Worm (Caenorhabditis elegans) whole organism, late embryonic: ENCODE measurements around the gene F35A5.1.

Experiments
- C38D4.7 ChIP-seq: fragments of 200-800 bp; sonication (Bioruptor generic); optimal IDR thresholded peaks from 2 replicates; lab custom pipeline; 2018; ENCODE audit warnings: mild to moderate bottlenecking, missing genetic modification characterization, moderate library complexity, missing compliant biosample characterization
- F13H6.1 ChIP-seq: sonication (generic microtip); optimal IDR thresholded peaks from 2 replicates; lab custom pipeline; 2016; ENCODE audit warnings: missing genetic modification characterization, missing compliant biosample characterization
- T23F11.4 ChIP-seq: fragments of 200-800 bp; sonication (Bioruptor generic); optimal IDR thresholded peaks from 2 replicates; lab custom pipeline; 2018; ENCODE audit warnings: mild to moderate bottlenecking, missing genetic modification characterization, missing compliant biosample characterization
- Y22D7AL.16 ChIP-seq: sonication (generic microtip); optimal IDR thresholded peaks from 2 replicates; lab custom pipeline; 2016; ENCODE audit warnings: missing genetic modification characterization, missing compliant biosample characterization
- ahr-1 ChIP-seq: sonication (generic microtip); optimal IDR thresholded peaks from 2 replicates; lab custom pipeline; 2016; ENCODE audit warnings: missing genetic modification characterization, missing compliant biosample characterization
- ceh-2 ChIP-seq: sonication (generic microtip); optimal IDR thresholded peaks from 2 replicates; lab custom pipeline; 2016; ENCODE audit warnings: missing genotype, missing genetic modification characterization, missing compliant biosample characterization
- ceh-24 ChIP-seq: sonication (generic microtip); optimal IDR thresholded peaks from 2 replicates; lab custom pipeline; 2016; ENCODE audit warnings: mild to moderate bottlenecking, missing genetic modification characterization, missing compliant biosample characterization
- ceh-31 ChIP-seq: sonication (generic microtip); optimal IDR thresholded peaks from 2 replicates; lab custom pipeline; 2016; ENCODE audit warnings: missing genetic modification characterization, missing compliant biosample characterization
- ceh-34 ChIP-seq: sonication (generic microtip); optimal IDR thresholded peaks from 2 replicates; lab custom pipeline; 2016; ENCODE audit warnings: mild to moderate bottlenecking, missing genetic modification characterization, missing compliant biosample characterization
- ceh-45 ChIP-seq: fragments of 200-800 bp; sonication (Bioruptor generic); IDR thresholded peaks from 2 replicates; pipeline ENCODE4 v1.3.6; 2022; ENCODE audit warnings: missing genetic modification reagents, missing genetic modification characterization, missing compliant biosample characterization
- ceh-48 ChIP-seq: sonication (generic microtip); optimal IDR thresholded peaks from 2 replicates; lab custom pipeline; 2016; ENCODE audit warnings: missing genetic modification characterization, inconsistent platforms, missing compliant biosample characterization
- ceh-6 ChIP-seq: fragments of 200-800 bp; sonication (Bioruptor generic); optimal IDR thresholded peaks from 2 replicates; lab custom pipeline; 2018; ENCODE audit warnings: mild to moderate bottlenecking, missing genetic modification characterization, missing compliant biosample characterization
- ceh-9 ChIP-seq: sonication (generic microtip); optimal IDR thresholded peaks from 2 replicates; lab custom pipeline; 2016; ENCODE audit warnings: mild to moderate bottlenecking, missing genetic modification characterization, inconsistent platforms, missing compliant biosample characterization
- che-1 ChIP-seq: sonication (generic microtip); optimal IDR thresholded peaks from 2 replicates; lab custom pipeline; 2016; ENCODE audit warnings: mild to moderate bottlenecking, missing genetic modification characterization, missing compliant biosample characterization
- dve-1 ChIP-seq: sonication (generic microtip); optimal IDR thresholded peaks from 2 replicates; lab custom pipeline; 2017; ENCODE audit warnings: antibody characterized with exemption, mild to moderate bottlenecking, missing genetic modification characterization, missing compliant biosample characterization
- fax-1 ChIP-seq: sonication (generic microtip); optimal IDR thresholded peaks from 2 replicates; lab custom pipeline; 2016; ENCODE audit warnings: missing genotype, missing genetic modification characterization, missing compliant biosample characterization
- fkh-6 ChIP-seq: sonication (generic microtip); optimal IDR thresholded peaks from 2 replicates; lab custom pipeline; 2016; ENCODE audit warnings: missing genetic modification characterization, missing compliant biosample characterization
- hlh-13 ChIP-seq: fragments of 200-800 bp; sonication (Bioruptor generic); optimal IDR thresholded peaks from 2 replicates; lab custom pipeline; 2018; ENCODE audit warnings: mild to moderate bottlenecking, missing genetic modification characterization, missing compliant biosample characterization
- hlh-15 ChIP-seq: sonication (generic microtip); optimal IDR thresholded peaks from 2 replicates; lab custom pipeline; 2016; ENCODE audit warnings: missing genetic modification characterization, missing compliant biosample characterization
- hlh-8 ChIP-seq: sonication (generic microtip); optimal IDR thresholded peaks from 2 replicates; lab custom pipeline; 2016; ENCODE audit warnings: missing genotype, missing genetic modification characterization, missing compliant biosample characterization
- lim-6 ChIP-seq: sonication (generic microtip); optimal IDR thresholded peaks from 2 replicates; lab custom pipeline; 2016; ENCODE audit warnings: missing genetic modification characterization, missing compliant biosample characterization
- lin-11 ChIP-seq: fragments of 200-800 bp; sonication (Bioruptor generic); optimal IDR thresholded peaks from 2 replicates; lab custom pipeline; 2018; ENCODE audit warnings: mild to moderate bottlenecking, missing genetic modification characterization, missing compliant biosample characterization
- madf-2 ChIP-seq: sonication (generic microtip); optimal IDR thresholded peaks from 2 replicates; lab custom pipeline; 2017; ENCODE audit warnings: missing genetic modification characterization, missing compliant biosample characterization
- mec-3 ChIP-seq: sonication (generic microtip); optimal IDR thresholded peaks from 2 replicates; lab custom pipeline; 2016; ENCODE audit warnings: borderline replicate concordance, missing genetic modification characterization, missing compliant biosample characterization
- nfya-1 ChIP-seq: sonication (generic microtip); optimal IDR thresholded peaks from 2 replicates; lab custom pipeline; 2017; ENCODE audit warnings: missing genetic modification characterization, mild to moderate bottlenecking, missing compliant biosample characterization, antibody characterized with exemption, moderate library complexity
- nhr-11 ChIP-seq: fragments of 150-350 bp; optimal IDR thresholded peaks from 2 replicates; lab custom pipeline; 2014; ENCODE audit warnings: missing biosample characterization, missing genetic modification characterization
- nhr-232 ChIP-seq: sonication (generic microtip); optimal IDR thresholded peaks from 2 replicates; lab custom pipeline; 2016; ENCODE audit warnings: missing genetic modification characterization, missing compliant biosample characterization
- odd-2 ChIP-seq: sonication (generic microtip); optimal IDR thresholded peaks from 2 replicates; lab custom pipeline; 2017; ENCODE audit warnings: antibody characterized with exemption, mild to moderate bottlenecking, missing genetic modification characterization, missing compliant biosample characterization
- pha-2 ChIP-seq: sonication (generic microtip); optimal IDR thresholded peaks from 2 replicates; lab custom pipeline; 2017; ENCODE audit warnings: mild to moderate bottlenecking, missing genetic modification characterization, missing compliant biosample characterization
- pha-4 ChIP-seq: fragments of 150-350 bp; optimal IDR thresholded peaks from 2 replicates; lab custom pipeline; 2018; ENCODE audit warnings: missing biosample characterization, missing genetic modification reagents, missing genetic modification characterization
- pqm-1 ChIP-seq: sonication (generic microtip); optimal IDR thresholded peaks from 2 replicates; lab custom pipeline; 2016; ENCODE audit warnings: missing genetic modification characterization, missing compliant biosample characterization
- ref-2 ChIP-seq: sonication (generic microtip); optimal IDR thresholded peaks from 2 replicates; lab custom pipeline; 2016; ENCODE audit warnings: missing genetic modification characterization, missing compliant biosample characterization
- sdc-2 ChIP-seq: sonication (generic microtip); optimal IDR thresholded peaks from 2 replicates; lab custom pipeline; 2016; ENCODE audit warnings: missing genotype, missing genetic modification characterization, missing compliant biosample characterization
- sox-4 ChIP-seq: sonication (generic microtip); optimal IDR thresholded peaks from 2 replicates; lab custom pipeline; 2017; ENCODE audit warnings: mild to moderate bottlenecking, missing genetic modification characterization, inconsistent platforms, missing compliant biosample characterization
- syd-9 ChIP-seq: sonication (generic microtip); optimal IDR thresholded peaks from 2 replicates; lab custom pipeline; 2016; ENCODE audit warnings: mild to moderate bottlenecking, missing genetic modification characterization, moderate library complexity, missing compliant biosample characterization
- tbx-2 ChIP-seq: sonication (generic microtip); optimal IDR thresholded peaks from 2 replicates; lab custom pipeline; 2016; ENCODE audit warnings: missing genetic modification characterization, missing compliant biosample characterization
- unc-42 ChIP-seq: sonication (generic microtip); optimal IDR thresholded peaks from 2 replicates; lab custom pipeline; 2016; ENCODE audit warnings: missing genotype, missing genetic modification characterization, missing compliant biosample characterization
- unc-55 ChIP-seq: sonication (generic microtip); optimal IDR thresholded peaks from 2 replicates; lab custom pipeline; 2017; ENCODE audit warnings: missing biosample characterization, missing genetic modification reagents, missing genetic modification characterization
- zip-5 ChIP-seq: sonication (generic microtip); optimal IDR thresholded peaks from 2 replicates; lab custom pipeline; 2016; ENCODE audit warnings: missing genetic modification characterization, missing compliant biosample characterization

F35A5.1 gene

ce11 chrX:3794161-3794560, 13.1 kb upstream of the F35A5.1 start:
- no peak for TF ChIP-seq lim-6 (tag; lab: Kevin White, UChicago)
- TF ChIP-seq, all 69 proteins: peak for 0

- TF ChIP-seq fax-1 (tag; lab: Kevin White, UChicago) (no peak), ceh-45 (GFP tag; lab: Robert Waterston, UW) (no peak), T23F11.4 (GFP tag; lab: Kevin White, UChicago) (no peak), F13H6.1 (tag; lab: Kevin White, UChicago) (no peak), Y22D7AL.16 (tag; lab: Kevin White, UChicago) (no peak)
Observed at ce11 chrX:3795642-3796041, 11.6 kb upstream of the F35A5.1 start, which contains the start of gene F35A5.5. Gene F35A5.5 (minus strand): TSS chrX:3795742.

DNA sequence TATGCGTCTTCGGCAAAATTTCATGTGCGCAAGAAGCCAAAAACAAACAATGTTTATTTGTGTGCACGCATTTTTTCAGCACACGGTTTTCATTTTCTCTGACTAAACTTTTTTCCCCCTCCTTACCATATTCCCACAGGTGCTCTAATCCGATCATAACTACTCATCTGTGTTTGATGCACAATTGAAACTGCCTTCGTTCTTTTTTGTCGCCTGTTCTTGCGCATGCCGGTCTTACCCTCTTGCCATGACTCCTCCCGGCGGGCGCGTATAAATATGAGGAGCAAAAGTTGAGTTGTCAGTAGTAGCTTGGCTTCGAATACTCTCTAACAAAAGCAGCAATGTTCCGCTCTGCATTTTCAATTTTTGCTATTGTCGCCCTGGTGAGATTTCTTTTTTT, 9.4 kb upstream of the F35A5.1 start, which contains the start of gene abu-10:
Gene abu-10, plus strand, starts transcription at position 301 of the 400 bp plus-strand sequence.
- no peak for TF ChIP-seq Y22D7AL.16 (tag; lab: Kevin White, UChicago)
- TF ChIP-seq hlh-13 (GFP tag; lab: Kevin White, UChicago), result no peak
- TF ChIP-seq nhr-232 (tag; lab: Kevin White, UChicago), result no peak
- TF ChIP-seq ceh-6 (GFP tag; lab: Kevin White, UChicago), result no peak
- TF ChIP-seq C38D4.7 (GFP tag; lab: Kevin White, UChicago), result no peak
- TF ChIP-seq unc-55 (GFP tag; lab: Kevin White, UChicago), result no peak
- TF ChIP-seq madf-2 (tag; lab: Kevin White, UChicago), result no peak
- TF ChIP-seq dve-1 (tag; lab: Kevin White, UChicago), result no peak
- TF ChIP-seq pha-4 (tag; lab: Kevin White, UChicago), result no peak
- TF ChIP-seq odd-2 (tag; lab: Kevin White, UChicago), result no peak
- TF ChIP-seq, all 69 proteins: peak for 0

DNA sequence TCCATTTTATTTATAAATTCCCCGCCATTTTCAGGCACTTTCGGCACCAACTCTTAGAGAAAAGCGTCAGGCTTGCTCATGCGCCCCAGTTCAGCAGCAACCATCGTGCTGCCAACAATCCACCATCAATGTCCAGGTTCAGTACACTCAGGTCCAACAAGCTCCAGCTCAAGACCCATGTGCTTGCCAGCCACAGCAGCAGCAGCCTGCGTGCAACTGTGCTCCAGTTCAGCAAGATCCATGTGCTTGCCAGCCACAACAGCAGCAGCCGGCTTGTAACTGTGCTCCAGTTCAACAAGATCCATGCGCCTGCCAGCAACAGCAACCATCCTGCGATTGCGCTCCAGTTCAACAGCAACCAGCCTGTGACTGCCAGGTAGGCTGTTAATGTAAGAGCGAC, 9.0 kb upstream of the F35A5.1 start:
- TF ChIP-seq madf-2 (tag; lab: Kevin White, UChicago) (no peak), tbx-2 (no peak), dve-1 (tag; lab: Kevin White, UChicago) (no peak), sdc-2 (tag; lab: Kevin White, UChicago) (no peak), pha-2 (tag; lab: Kevin White, UChicago) (no peak), unc-55 (GFP tag; lab: Kevin White, UChicago) (no peak), hlh-8 (tag; lab: Kevin White, UChicago) (no peak), ceh-45 (GFP tag; lab: Robert Waterston, UW) (no peak), ceh-34 (tag; lab: Kevin White, UChicago) (no peak), ceh-9 (tag; lab: Kevin White, UChicago) (no peak)
- TF ChIP-seq, all 69 proteins: peak for 0

- peak; percentile 53 for TF ChIP-seq unc-42
- no peak for TF ChIP-seq lin-11 (tag; lab: Kevin White, UChicago)
- TF ChIP-seq zip-5 (tag; lab: Kevin White, UChicago), result no peak
- no peak for TF ChIP-seq hlh-8 (tag; lab: Kevin White, UChicago)
- peak; percentile 21 for TF ChIP-seq ceh-31
- no peak for TF ChIP-seq che-1
- no peak for TF ChIP-seq fax-1 (tag; lab: Kevin White, UChicago)
- no peak for TF ChIP-seq ceh-2 (tag; lab: Kevin White, UChicago)
- TF ChIP-seq nhr-11 (tag; lab: Kevin White, UChicago), result no peak
- no peak for TF ChIP-seq pqm-1 (tag; lab: Kevin White, UChicago)
- TF ChIP-seq fkh-6 (tag; lab: Kevin White, UChicago), result no peak
- peak; percentile 28 for TF ChIP-seq ceh-34 (tag; lab: Kevin White, UChicago)
- TF ChIP-seq hlh-15, result no peak
- TF ChIP-seq ceh-24 (tag; lab: Kevin White, UChicago), result no peak
- TF ChIP-seq nhr-232 (tag; lab: Kevin White, UChicago), result no peak
- no peak for TF ChIP-seq syd-9
- no peak for TF ChIP-seq sox-4 (tag; lab: Kevin White, UChicago)
- no peak for TF ChIP-seq ahr-1 (tag; lab: Kevin White, UChicago)
- TF ChIP-seq mec-3 (tag; lab: Kevin White, UChicago), result peak; percentile 8
- no peak for TF ChIP-seq pha-4 (tag; lab: Kevin White, UChicago)
- peak; percentile 1 for TF ChIP-seq sdc-2 (tag; lab: Kevin White, UChicago)
- no peak for TF ChIP-seq ceh-6 (GFP tag; lab: Kevin White, UChicago)
- TF ChIP-seq ceh-48 (tag; lab: Kevin White, UChicago), result peak; percentile 95
- TF ChIP-seq nfya-1 (tag; lab: Kevin White, UChicago), result peak; percentile 2
- TF ChIP-seq lim-6 (tag; lab: Kevin White, UChicago), result no peak
- peak; percentile 13 for TF ChIP-seq ref-2 (tag; lab: Kevin White, UChicago)
Observed at ce11 chrX:3802743-3803142, 4.5 kb upstream of the F35A5.1 start.
